Fruit fly (Drosophila melanogaster) whole organism, embryonic: ENCODE measurements around the gene CG31650.

Experiments used
- CG10209 ChIP-seq: fragments of 200-800 bp; sonication (Bioruptor generic); optimal IDR thresholded peaks from 3 replicates; lab custom pipeline; 2017; ENCODE audit warnings: missing biosample characterization, mild to moderate bottlenecking, missing genetic modification characterization, missing genetic modification reagents
- CG10267 ChIP-seq: fragments of 200-800 bp; sonication (Bioruptor generic); optimal IDR thresholded peaks from 2 replicates; lab custom pipeline; 2018; ENCODE audit warnings: missing biosample characterization, mild to moderate bottlenecking, missing genetic modification characterization, moderate library complexity
- CG12236 ChIP-seq: fragments of 200-800 bp; sonication (Bioruptor generic); optimal IDR thresholded peaks from 2 replicates; lab custom pipeline; 2016; ENCODE audit warnings: missing biosample characterization, missing genetic modification characterization
- CG12391 ChIP-seq: fragments of 200-800 bp; sonication (Bioruptor generic); optimal IDR thresholded peaks from 3 replicates; lab custom pipeline; 2018; ENCODE audit warnings: missing biosample characterization, mild to moderate bottlenecking, missing genetic modification characterization, moderate library complexity
- CG13424 ChIP-seq: fragments of 200-800 bp; sonication (Bioruptor generic); optimal IDR thresholded peaks from 2 replicates; lab custom pipeline; 2019; ENCODE audit warnings: missing biosample characterization, mild to moderate bottlenecking, missing genetic modification characterization, moderate library complexity
- CG1602 ChIP-seq: fragments of 200-800 bp; sonication (Bioruptor generic); optimal IDR thresholded peaks from 3 replicates; lab custom pipeline; 2016; ENCODE audit warnings: missing biosample characterization, missing genetic modification characterization
- CG16779 ChIP-seq: fragments of 200-800 bp; sonication (Bioruptor generic); IDR thresholded peaks from 2 replicates; pipeline ENCODE4 v1.3.6; 2022; ENCODE audit warnings: missing biosample characterization, missing genetic modification characterization
- CG16815 ChIP-seq: fragments of 200-800 bp; sonication (Bioruptor generic); optimal IDR thresholded peaks from 3 replicates; lab custom pipeline; 2017; ENCODE audit warnings: missing biosample characterization, mild to moderate bottlenecking, missing genetic modification characterization
- CG17361 ChIP-seq: fragments of 200-800 bp; sonication (Bioruptor generic); IDR thresholded peaks from 3 replicates; pipeline ENCODE4 v1.3.6; 2022; ENCODE audit warnings: missing biosample characterization, missing genetic modification characterization
- CG17385 ChIP-seq: fragments of 200-800 bp; sonication (Bioruptor generic); optimal IDR thresholded peaks from 3 replicates; lab custom pipeline; 2018; ENCODE audit warnings: missing biosample characterization, mild to moderate bottlenecking, missing genetic modification characterization
- CG17829 ChIP-seq: fragments of 200-800 bp; optimal IDR thresholded peaks from 2 replicates; lab custom pipeline; 2019; ENCODE audit warnings: missing biosample characterization, mild to moderate bottlenecking, missing genetic modification characterization, moderate library complexity
- CG18262 ChIP-seq: fragments of 200-800 bp; optimal IDR thresholded peaks from 3 replicates; lab custom pipeline; 2019; ENCODE audit warnings: missing biosample characterization, mild to moderate bottlenecking, missing genetic modification characterization, moderate library complexity
- CG18476 ChIP-seq: fragments of 200-800 bp; sonication (Bioruptor generic); optimal IDR thresholded peaks from 2 replicates; lab custom pipeline; 2016; ENCODE audit warnings: missing biosample characterization, mild to moderate bottlenecking, missing genetic modification characterization
- CG18599 ChIP-seq: fragments of 200-800 bp; sonication (Bioruptor generic); optimal IDR thresholded peaks from 3 replicates; lab custom pipeline; 2017; ENCODE audit warnings: missing biosample characterization, missing genetic modification characterization, mild to moderate bottlenecking, moderate library complexity, missing genetic modification reagents
- CG2120 ChIP-seq: fragments of 200-800 bp; sonication (Bioruptor generic); optimal IDR thresholded peaks from 3 replicates; lab custom pipeline; 2016; ENCODE audit warnings: missing biosample characterization, missing genetic modification characterization
- CG2678 ChIP-seq: fragments of 200-800 bp; sonication (Bioruptor generic); optimal IDR thresholded peaks from 3 replicates; lab custom pipeline; 2019; ENCODE audit warnings: missing biosample characterization, mild to moderate bottlenecking, missing genetic modification characterization, moderate library complexity
- CG2712 ChIP-seq: fragments of 200-800 bp; optimal IDR thresholded peaks from 3 replicates; lab custom pipeline; 2019; ENCODE audit warnings: missing biosample characterization, mild to moderate bottlenecking, missing genetic modification characterization, moderate library complexity
- CG30403 ChIP-seq: fragments of 200-800 bp; sonication (Bioruptor generic); optimal IDR thresholded peaks from 3 replicates; lab custom pipeline; 2016; ENCODE audit warnings: missing biosample characterization, missing genetic modification characterization
- CG31441 ChIP-seq: fragments of 200-800 bp; sonication (Bioruptor generic); IDR thresholded peaks from 2 replicates; pipeline ENCODE4 v1.3.6; 2022; ENCODE audit warnings: missing biosample characterization, missing genetic modification characterization
- CG6689 ChIP-seq: fragments of 200-800 bp; sonication (Bioruptor generic); IDR thresholded peaks from 2 replicates; pipeline ENCODE4 v1.3.6; 2022; ENCODE audit warnings: missing biosample characterization, missing genetic modification characterization
- CG8388 ChIP-seq: fragments of 200-800 bp; sonication (Bioruptor generic); optimal IDR thresholded peaks from 2 replicates; lab custom pipeline; 2019; ENCODE audit warnings: missing biosample characterization, mild to moderate bottlenecking, missing genetic modification characterization, moderate library complexity
- CG9727 ChIP-seq: fragments of 200-800 bp; sonication (Bioruptor generic); optimal IDR thresholded peaks from 3 replicates; lab custom pipeline; 2017; ENCODE audit warnings: missing biosample characterization, mild to moderate bottlenecking, missing genetic modification characterization
- CoRest ChIP-seq: fragments of 200-800 bp; sonication (Bioruptor generic); optimal IDR thresholded peaks from 3 replicates; lab custom pipeline; 2018; ENCODE audit warnings: missing biosample characterization, mild to moderate bottlenecking, missing genetic modification characterization, moderate library complexity
- Dip2 ChIP-seq: fragments of 200-800 bp; sonication (Bioruptor generic); IDR thresholded peaks from 2 replicates; pipeline ENCODE4 v1.3.6; 2022; ENCODE audit warnings: missing biosample characterization, missing genetic modification characterization
- Ets65A ChIP-seq: fragments of 200-800 bp; sonication (Bioruptor generic); peaks from one replicate; lab custom pipeline; 2016; ENCODE audit warnings: missing biosample characterization, missing genetic modification characterization
- Fer3 ChIP-seq: fragments of 200-800 bp; sonication (Bioruptor generic); optimal IDR thresholded peaks from 2 replicates; lab custom pipeline; 2018; ENCODE audit warnings: missing biosample characterization, mild to moderate bottlenecking, missing genetic modification characterization, moderate library complexity
- HmgZ ChIP-seq: fragments of 200-800 bp; sonication (Bioruptor generic); optimal IDR thresholded peaks from 2 replicates; lab custom pipeline; 2018; ENCODE audit warnings: missing biosample characterization, mild to moderate bottlenecking, missing genetic modification characterization
- Hr51 ChIP-seq, 2 experiments: fragments of 200-800 bp; sonication (Bioruptor generic); optimal IDR thresholded peaks; 2 replicates in 1 of 2; 3 replicates in 1 of 2; lab custom pipeline; 2016 to 2018; ENCODE audit warnings: missing biosample characterization in 2 of 2, missing genetic modification characterization in 2 of 2, mild to moderate bottlenecking in 1 of 2, moderate library complexity in 1 of 2
- Meics ChIP-seq: fragments of 200-800 bp; sonication (Bioruptor generic); optimal IDR thresholded peaks from 2 replicates; lab custom pipeline; 2017; ENCODE audit warnings: missing biosample characterization, mild to moderate bottlenecking, missing genetic modification characterization
- NK7.1 ChIP-seq: fragments of 200-800 bp; sonication (Bioruptor generic); optimal IDR thresholded peaks from 3 replicates; lab custom pipeline; 2016; ENCODE audit warnings: missing biosample characterization, missing genetic modification characterization
- Neu2 ChIP-seq: fragments of 200-800 bp; sonication (Bioruptor generic); optimal IDR thresholded peaks from 3 replicates; lab custom pipeline; 2016; ENCODE audit warnings: missing biosample characterization, missing genetic modification characterization, borderline replicate concordance
- Nf-YB ChIP-seq: fragments of 200-800 bp; sonication (Bioruptor generic); optimal IDR thresholded peaks from 3 replicates; lab custom pipeline; 2019; ENCODE audit warnings: missing biosample characterization, mild to moderate bottlenecking, missing genetic modification characterization, moderate library complexity
- Oli ChIP-seq: fragments of 200-800 bp; sonication (Bioruptor generic); optimal IDR thresholded peaks from 2 replicates; lab custom pipeline; 2018; ENCODE audit warnings: missing biosample characterization, mild to moderate bottlenecking, missing genetic modification characterization, moderate library complexity
- Six4 ChIP-seq: fragments of 200-800 bp; sonication (Bioruptor generic); optimal IDR thresholded peaks from 2 replicates; lab custom pipeline; 2016; ENCODE audit warnings: missing biosample characterization, missing genetic modification characterization
- Sox102F ChIP-seq: fragments of 200-800 bp; sonication (Bioruptor generic); optimal IDR thresholded peaks from 2 replicates; lab custom pipeline; 2018; ENCODE audit warnings: missing biosample characterization, mild to moderate bottlenecking, missing genetic modification characterization, moderate library complexity
- dmrt11E ChIP-seq: fragments of 200-800 bp; sonication (Bioruptor generic); optimal IDR thresholded peaks from 3 replicates; lab custom pipeline; 2018; ENCODE audit warnings: missing biosample characterization, mild to moderate bottlenecking, missing genetic modification characterization, moderate library complexity
- esg ChIP-seq: fragments of 200-800 bp; sonication (Bioruptor generic); conservative IDR thresholded peaks from 2 replicates; pipeline ENCODE4 v1.3.6; 2022; ENCODE audit warnings: missing biosample characterization, missing genetic modification characterization
- grau ChIP-seq: fragments of 200-800 bp; optimal IDR thresholded peaks from 3 replicates; lab custom pipeline; 2019; ENCODE audit warnings: missing biosample characterization, mild to moderate bottlenecking, missing genetic modification characterization, moderate library complexity
- gt ChIP-seq: fragments of 200-800 bp; sonication (Bioruptor generic); IDR thresholded peaks from 2 replicates; pipeline ENCODE4 v1.3.6; 2022; ENCODE audit warnings: missing biosample characterization, missing genetic modification characterization
- ken ChIP-seq: fragments of 200-800 bp; sonication (Bioruptor generic); IDR thresholded peaks from 3 replicates; pipeline ENCODE4 v1.3.6; 2022; ENCODE audit warnings: missing biosample characterization, missing genetic modification characterization
- mam ChIP-seq: fragments of 200-800 bp; sonication (Bioruptor generic); optimal IDR thresholded peaks from 3 replicates; lab custom pipeline; 2016; ENCODE audit warnings: missing biosample characterization, missing genetic modification characterization
- nmo ChIP-seq: fragments of 200-800 bp; sonication (Bioruptor generic); optimal IDR thresholded peaks from 2 replicates; lab custom pipeline; 2018; ENCODE audit warnings: missing biosample characterization, mild to moderate bottlenecking, missing genetic modification characterization, moderate library complexity
- phol ChIP-seq: fragments of 200-800 bp; sonication (Bioruptor generic); optimal IDR thresholded peaks from 3 replicates; lab custom pipeline; 2018; ENCODE audit warnings: missing biosample characterization, mild to moderate bottlenecking, missing genetic modification characterization, moderate library complexity
- prd ChIP-seq, 3 experiments: fragments of >200 bp in 2 of 3; fragments of 200-800 bp in 1 of 3; sonication (Bioruptor generic) in 1 of 3; optimal IDR thresholded peaks in 2 of 3; IDR thresholded peaks in 1 of 3; 2 replicates in 2 of 3; 3 replicates in 1 of 3; pipeline versions ENCODE4 v1.3.6 to Lab custom; 2017 to 2022; ENCODE audit warnings: missing biosample characterization in 1 of 3, missing genetic modification characterization in 1 of 3
- row ChIP-seq: fragments of 200-800 bp; sonication (Bioruptor generic); IDR thresholded peaks from 3 replicates; pipeline ENCODE4 v1.3.6; 2022; ENCODE audit warnings: missing biosample characterization, missing genetic modification characterization
- sim ChIP-seq: fragments of 200-800 bp; sonication (Bioruptor generic); IDR thresholded peaks from 2 replicates; pipeline ENCODE4 v1.3.6; 2022; ENCODE audit warnings: missing biosample characterization, missing genetic modification characterization
- twi ChIP-seq: fragments of 200-800 bp; optimal IDR thresholded peaks from 2 replicates; lab custom pipeline; 2019; ENCODE audit warnings: missing biosample characterization, mild to moderate bottlenecking, missing genetic modification characterization, moderate library complexity
- unpg ChIP-seq: fragments of 200-800 bp; sonication (Bioruptor generic); optimal IDR thresholded peaks from 3 replicates; lab custom pipeline; 2018; ENCODE audit warnings: missing biosample characterization, mild to moderate bottlenecking, missing genetic modification characterization, moderate library complexity
- zf30C ChIP-seq: fragments of 200-800 bp; sonication (Bioruptor generic); optimal IDR thresholded peaks from 3 replicates; lab custom pipeline; 2018; ENCODE audit warnings: missing biosample characterization, mild to moderate bottlenecking, missing genetic modification characterization

Gene CG31650

DNA sequence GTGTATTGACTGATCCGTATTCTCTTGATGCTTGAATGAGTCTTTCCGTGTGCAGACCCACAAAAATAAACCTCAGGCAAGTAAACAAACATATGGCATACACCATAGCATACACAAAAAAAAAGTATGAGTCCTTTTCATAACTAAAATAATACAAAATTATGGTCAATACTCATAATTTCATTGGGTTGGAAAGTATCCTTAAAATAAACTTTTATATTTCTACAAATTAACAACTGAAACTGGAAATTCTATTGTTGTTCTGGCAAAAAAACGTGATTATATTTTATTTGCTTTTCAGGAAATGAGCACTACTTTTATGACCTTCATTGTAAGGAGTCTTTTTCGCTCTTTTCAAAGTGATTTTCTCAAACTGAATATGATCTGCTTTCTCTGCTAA, 2.4 kb downstream of the CG31650 start:
- TF ChIP-seq CG18599 (GFP tag; lab: Kevin White, UChicago) (peak; percentile 3), CG1602 (GFP tag; lab: Kevin White, UChicago) (peak; percentile 17), CG2678 (tag; lab: Kevin White, UChicago) (peak; percentile 62), CG17361 (GFP tag; lab: Robert Waterston, UW) (peak; percentile 53; the same call in 2 of the 3 replicates), CG6689 (GFP tag; lab: Robert Waterston, UW) (0 out of 2 replicates have a peak, but pooled peaks have one; percentile 32), CG9727 (peak; percentile 36), Hr51 (GFP tag; optimal IDR thresholded peaks at IDR 0.05; lab: Kevin White, UChicago) (peak in 1 of 2 experiments; percentile 40), CoRest (tag; lab: Kevin White, UChicago) (peak; percentile 54), twi (tag; lab: Kevin White, UChicago) (peak; percentile 73), unpg (GFP tag; lab: Kevin White, UChicago) (peak; percentile 48), CG2712 (tag; lab: Kevin White, UChicago) (peak; percentile 60), CG18262 (tag; lab: Kevin White, UChicago) (peak; percentile 68), CG16815 (GFP tag; lab: Kevin White, UChicago) (peak; percentile 5), Neu2 (no peak), CG2120 (GFP tag; lab: Kevin White, UChicago) (peak; percentile 16), CG30403 (peak; percentile 4), CG31441 (GFP tag; lab: Robert Waterston, UW) (peak; percentile 41; the same call in 1 of the 2 replicates), dmrt11E (tag; lab: Kevin White, UChicago) (peak; percentile 62), row (GFP tag; lab: Robert Waterston, UW) (peak; percentile 48), Ets65A (GFP tag; lab: Kevin White, UChicago) (no peak), Meics (GFP tag; lab: Kevin White, UChicago) (no peak), Fer3 (peak; percentile 11), sim (GFP tag; lab: Robert Waterston, UW) (no peak), grau (tag; lab: Kevin White, UChicago) (peak; percentile 42), Six4 (GFP tag; lab: Kevin White, UChicago) (peak; percentile 13), esg (GFP tag; lab: Robert Waterston, UW) (no peak), Nf-YB (GFP tag; lab: Kevin White, UChicago) (peak; percentile 1), HmgZ (tag; lab: Kevin White, UChicago) (peak; percentile 4), phol (tag; lab: Kevin White, UChicago) (peak; percentile 57), mam (GFP tag; lab: Kevin White, UChicago) (no peak), CG12236 (GFP tag; lab: Kevin White, UChicago) (no peak), CG8388 (GFP tag; lab: Kevin White, UChicago) (peak; percentile 15), Sox102F (GFP tag; lab: Kevin White, UChicago) (peak; percentile 41), CG13424 (tag; lab: Kevin White, UChicago) (peak; percentile 36), nmo (GFP tag; lab: Kevin White, UChicago) (peak; percentile 27), CG17385 (GFP tag; lab: Kevin White, UChicago) (peak; percentile 27), prd (optimal IDR thresholded peaks at IDR 0.05; lab: Kevin White, UChicago) (no peak), prd (GFP tag; IDR thresholded peaks at IDR 0.05; lab: Robert Waterston, UW) (peak; percentile 47; the same call in 2 of the 3 replicates), CG10209 (peak; percentile 3), CG16779 (GFP tag; lab: Robert Waterston, UW) (no peak), gt (GFP tag; lab: Robert Waterston, UW) (no peak), CG18476 (GFP tag; lab: Kevin White, UChicago) (no peak), CG10267 (tag; lab: Kevin White, UChicago) (peak; percentile 36), CG12391 (tag; lab: Kevin White, UChicago) (peak; percentile 42), Oli (peak; percentile 36), NK7.1 (no peak), CG17829 (tag; lab: Kevin White, UChicago) (peak; percentile 30), Dip2 (GFP tag; lab: Robert Waterston, UW) (no peak), zf30C (GFP tag; lab: Kevin White, UChicago) (peak; percentile 43), ken (GFP tag; lab: Robert Waterston, UW) (peak; percentile 32; the same call in 1 of the 3 replicates)
